Worm (Caenorhabditis elegans) whole organism, L4 larva: ENCODE measurements around the gene T05A7.6.

ENCODE experiments used
- Y105C5A.15 ChIP-seq: fragments of 200-800 bp; sonication (Bioruptor generic); IDR thresholded peaks from 2 replicates; pipeline ENCODE4 v1.3.6; 2022; ENCODE audit warnings: missing genetic modification characterization, missing compliant biosample characterization
- Y5F2A.4 ChIP-seq: fragments of 200-800 bp; sonication (Bioruptor generic); optimal IDR thresholded peaks from 2 replicates; lab custom pipeline; 2018; ENCODE audit warnings: mild to moderate bottlenecking, missing genetic modification characterization, missing compliant biosample characterization
- ZK546.5 ChIP-seq, 2 experiments: sonication (generic microtip); optimal IDR thresholded peaks; 2 replicates each; lab custom pipeline; 2017; ENCODE audit warnings: missing biosample characterization in 2 of 2, missing genetic modification characterization in 2 of 2
- ceh-28 ChIP-seq: fragments of 150-350 bp; optimal IDR thresholded peaks from 2 replicates; lab custom pipeline; 2014; ENCODE audit warnings: missing biosample characterization, missing genetic modification reagents, missing genetic modification characterization
- ceh-32 ChIP-seq: sonication (generic microtip); optimal IDR thresholded peaks from 2 replicates; lab custom pipeline; 2016; ENCODE audit warnings: mild to moderate bottlenecking, missing genetic modification characterization, missing compliant biosample characterization; ENCODE audit not compliant: poor library complexity
- ceh-44 ChIP-seq: fragments of 200-800 bp; sonication (Bioruptor generic); IDR thresholded peaks from 2 replicates; pipeline ENCODE4 v1.3.6; 2022; ENCODE audit warnings: missing genetic modification reagents, missing genetic modification characterization, missing compliant biosample characterization
- ceh-82 ChIP-seq: sonication (generic microtip); optimal IDR thresholded peaks from 2 replicates; lab custom pipeline; 2017; ENCODE audit warnings: missing biosample characterization, missing genetic modification characterization
- cey-2 ChIP-seq: sonication (generic microtip); optimal IDR thresholded peaks from 3 replicates; lab custom pipeline; 2017; ENCODE audit warnings: missing genetic modification characterization, mild to moderate bottlenecking, missing compliant biosample characterization, antibody characterized with exemption, borderline replicate concordance; ENCODE audit not compliant: insufficient read depth
- daf-8 ChIP-seq: fragments of 200-800 bp; sonication (Bioruptor generic); IDR thresholded peaks from 2 replicates; pipeline ENCODE4 v1.3.6; 2022; ENCODE audit warnings: missing genetic modification characterization, missing compliant biosample characterization
- dmd-6 ChIP-seq: fragments of 200-800 bp; sonication (Bioruptor generic); IDR thresholded peaks from 2 replicates; pipeline ENCODE4 v1.3.6; 2022; ENCODE audit warnings: missing genetic modification reagents, missing genetic modification characterization, missing compliant biosample characterization
- dmd-9 ChIP-seq: fragments of 200-800 bp; sonication (Bioruptor generic); IDR thresholded peaks from 2 replicates; pipeline ENCODE4 v1.3.6; 2022; ENCODE audit warnings: missing genetic modification reagents, missing genetic modification characterization, missing compliant biosample characterization
- dve-1 ChIP-seq: sonication (generic microtip); optimal IDR thresholded peaks from 2 replicates; lab custom pipeline; 2017; ENCODE audit warnings: antibody characterized with exemption, mild to moderate bottlenecking, missing genetic modification characterization, missing compliant biosample characterization; ENCODE audit not compliant: insufficient read depth
- fkh-10 ChIP-seq: fragments of 150-350 bp; optimal IDR thresholded peaks from 2 replicates; lab custom pipeline; 2014; ENCODE audit warnings: missing biosample characterization, missing genetic modification reagents, missing genetic modification characterization
- gei-8 ChIP-seq: fragments of 200-800 bp; sonication (Bioruptor generic); optimal IDR thresholded peaks from 2 replicates; lab custom pipeline; 2018; ENCODE audit warnings: mild to moderate bottlenecking, missing genetic modification characterization, missing compliant biosample characterization
- hlh-30 ChIP-seq: sonication (generic microtip); optimal IDR thresholded peaks from 2 replicates; lab custom pipeline; 2017; ENCODE audit warnings: antibody characterized with exemption, mild to moderate bottlenecking, missing genetic modification characterization, missing compliant biosample characterization; ENCODE audit not compliant: insufficient read depth
- hmg-1.1 ChIP-seq: fragments of 200-800 bp; sonication (Bioruptor generic); IDR thresholded peaks from 2 replicates; pipeline ENCODE4 v1.3.6; 2022; ENCODE audit warnings: missing genetic modification reagents, missing genetic modification characterization, missing compliant biosample characterization
- lin-1 ChIP-seq: fragments of 200-800 bp; sonication (Bioruptor generic); IDR thresholded peaks from 2 replicates; pipeline ENCODE4 v1.3.6; 2022; ENCODE audit warnings: missing genetic modification reagents, missing genetic modification characterization, missing compliant biosample characterization
- lin-15B ChIP-seq: fragments of 150-350 bp; sonication (generic microtip); optimal IDR thresholded peaks from 3 replicates; lab custom pipeline; 2014; ENCODE audit warnings: missing biosample characterization, missing genetic modification characterization
- lin-29 ChIP-seq: fragments of 200-800 bp; sonication (Bioruptor generic); IDR thresholded peaks from 2 replicates; pipeline ENCODE4 v1.3.6; 2022; ENCODE audit warnings: missing genetic modification reagents, missing genetic modification characterization, missing compliant biosample characterization
- lin-38 ChIP-seq: fragments of 200-800 bp; sonication (Bioruptor generic); IDR thresholded peaks from 2 replicates; pipeline ENCODE4 v1.3.6; 2022; ENCODE audit warnings: missing genetic modification reagents, missing genetic modification characterization, missing compliant biosample characterization
- lsy-2 ChIP-seq, 2 experiments: fragments of 150-350 bp in 1 of 2; sonication (generic microtip) in 1 of 2; optimal IDR thresholded peaks; 2 replicates each; lab custom pipeline; 2014 to 2017; ENCODE audit warnings: missing biosample characterization in 2 of 2, missing genetic modification characterization in 2 of 2
- madf-9 ChIP-seq: fragments of 200-800 bp; sonication (Bioruptor generic); conservative IDR thresholded peaks from 2 replicates; pipeline ENCODE4 v1.3.6; 2022; ENCODE audit warnings: missing genetic modification reagents, missing genetic modification characterization, missing compliant biosample characterization
- mxl-2 ChIP-seq: fragments of 200-800 bp; sonication (Bioruptor generic); conservative IDR thresholded peaks from 2 replicates; pipeline ENCODE4 v1.3.6; 2022; ENCODE audit warnings: missing genetic modification reagents, missing genetic modification characterization, missing compliant biosample characterization
- mxl-3 ChIP-seq: fragments of 200-800 bp; sonication (Bioruptor generic); optimal IDR thresholded peaks from 2 replicates; lab custom pipeline; 2018; ENCODE audit warnings: mild to moderate bottlenecking, missing genetic modification characterization, missing compliant biosample characterization
- nhr-111 ChIP-seq: fragments of 200-800 bp; sonication (Bioruptor generic); optimal IDR thresholded peaks from 2 replicates; lab custom pipeline; 2018; ENCODE audit warnings: mild to moderate bottlenecking, missing genetic modification characterization, missing compliant biosample characterization
- nhr-48 ChIP-seq: sonication (generic microtip); optimal IDR thresholded peaks from 2 replicates; lab custom pipeline; 2016; ENCODE audit warnings: mild to moderate bottlenecking, missing genetic modification characterization, missing compliant biosample characterization
- nhr-77 ChIP-seq: fragments of 150-350 bp; optimal IDR thresholded peaks from 2 replicates; lab custom pipeline; 2014; ENCODE audit warnings: missing biosample characterization, missing genetic modification characterization
- sdz-12 ChIP-seq: fragments of 200-800 bp; sonication (Bioruptor generic); optimal IDR thresholded peaks from 2 replicates; lab custom pipeline; 2018; ENCODE audit warnings: mild to moderate bottlenecking, missing genetic modification characterization, missing compliant biosample characterization
- set-16 ChIP-seq: fragments of 200-800 bp; sonication (Bioruptor generic); IDR thresholded peaks from 2 replicates; pipeline ENCODE4 v1.3.6; 2022; ENCODE audit warnings: missing genetic modification reagents, missing genetic modification characterization, missing compliant biosample characterization
- unc-62 ChIP-seq, 3 experiments: fragments of 150-350 bp in 1 of 3; sonication (generic microtip); optimal IDR thresholded peaks in 2 of 3; peaks in 1 of 3; 1 replicate in 1 of 3; 2 replicates in 2 of 3; lab custom pipeline; 2014 to 2017; ENCODE audit warnings: missing biosample characterization in 3 of 3, missing genetic modification characterization in 3 of 3, missing genetic modification reagents in 3 of 3, missing genotype in 1 of 3
- vab-7 ChIP-seq: fragments of 200-800 bp; sonication (Bioruptor generic); IDR thresholded peaks from 2 replicates; pipeline ENCODE4 v1.3.6; 2022; ENCODE audit warnings: missing genetic modification reagents, missing genetic modification characterization, missing compliant biosample characterization
- zfp-2 ChIP-seq: sonication (generic microtip); optimal IDR thresholded peaks from 2 replicates; lab custom pipeline; 2016; ENCODE audit warnings: mild to moderate bottlenecking, missing genetic modification characterization, missing compliant biosample characterization
- zip-2 ChIP-seq: fragments of 150-350 bp; optimal IDR thresholded peaks from 2 replicates; lab custom pipeline; 2014; ENCODE audit warnings: missing biosample characterization, missing genetic modification characterization
- ztf-7 ChIP-seq: fragments of 150-350 bp; optimal IDR thresholded peaks from 2 replicates; lab custom pipeline; 2014; ENCODE audit warnings: missing biosample characterization, missing genetic modification characterization

Gene T05A7.6

DNA sequence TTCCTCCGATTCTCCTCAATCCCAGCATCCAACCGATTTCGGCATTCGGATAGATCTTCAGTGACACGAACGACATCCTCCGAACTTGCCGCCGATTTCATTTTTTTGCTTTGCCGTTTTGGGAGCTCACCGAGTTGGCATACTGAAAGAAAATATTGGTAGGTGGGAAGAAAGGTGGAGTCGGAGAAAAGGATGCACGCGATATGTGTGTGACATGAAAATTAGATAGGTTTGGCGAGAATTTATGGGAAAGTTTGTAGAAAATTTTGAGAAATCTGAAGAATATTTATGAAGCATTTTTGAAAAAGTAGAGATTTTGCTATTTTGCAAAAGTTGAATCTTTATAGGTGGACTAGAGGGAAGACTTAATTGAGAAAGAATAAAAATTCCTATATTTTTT lies 33.4 kb downstream of the T05A7.6 start, which contains the start of gene che-10:
Gene che-10 (minus strand): TSS at position 101 of the 400 bp plus-strand sequence.
- no peak for TF ChIP-seq Y5F2A.4 (GFP tag; lab: Kevin White, UChicago)

DNA sequence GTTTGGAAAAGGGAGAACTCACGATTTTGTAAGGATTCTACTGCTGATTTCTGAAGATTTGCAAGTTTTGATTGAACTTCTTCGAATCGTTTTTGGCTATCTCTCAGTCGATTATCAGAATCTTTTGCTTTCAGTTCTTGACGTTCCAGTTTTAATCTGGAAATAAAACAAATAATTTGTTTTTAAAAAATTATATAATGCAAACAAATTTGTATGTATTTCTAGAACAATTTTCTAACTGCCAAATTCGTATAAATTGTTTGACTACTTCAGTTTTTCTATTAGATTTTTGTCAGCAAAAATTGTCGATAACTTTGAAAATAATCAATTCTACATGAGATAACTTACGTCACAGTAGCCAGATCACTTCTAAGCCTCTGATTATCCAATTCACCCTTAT lies 40.1 kb downstream of the T05A7.6 start:
- no peak for TF ChIP-seq nhr-111 (GFP tag; lab: Kevin White, UChicago)
- no peak for TF ChIP-seq hlh-30 (tag; lab: Kevin White, UChicago)
- TF ChIP-seq nhr-48 (tag; lab: Kevin White, UChicago) = no peak
- no peak for TF ChIP-seq nhr-77 (tag; lab: Kevin White, UChicago)
- no peak for TF ChIP-seq ceh-82 (tag; lab: Kevin White, UChicago)
- TF ChIP-seq madf-9 = no peak
- no peak for TF ChIP-seq dmd-9
- peak in 1 of 2 experiments; percentile 90 for TF ChIP-seq unc-62 (GFP tag; optimal IDR thresholded peaks at IDR 0.05 in 1 of 2; lab: Kevin White, UChicago)
- TF ChIP-seq unc-62 (tag; optimal IDR thresholded peaks at IDR 0.05; lab: Kevin White, UChicago) = no peak

DNA sequence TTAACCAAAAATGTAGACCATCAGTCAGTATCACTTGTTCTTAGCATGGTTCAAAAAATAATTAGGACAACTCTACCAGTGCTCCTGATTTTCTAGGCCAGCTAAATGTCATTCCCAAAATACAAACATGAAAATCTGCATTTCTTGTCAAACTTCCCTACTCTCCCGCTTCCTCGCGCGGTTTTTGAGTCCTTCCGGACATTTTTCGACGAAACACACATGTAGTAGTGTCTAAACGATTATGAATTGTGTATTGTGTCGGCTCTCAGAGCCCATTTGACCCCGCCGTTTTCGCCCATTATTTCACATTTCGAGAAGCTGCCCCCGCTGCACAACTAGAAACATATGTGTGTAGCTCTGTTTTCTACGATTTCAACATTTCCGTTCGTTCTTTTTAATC lies 45.0 kb downstream of the T05A7.6 start, which contains the start of gene F35D11.1:
Gene F35D11.1 (plus strand): TSS at position 301 of the 400 bp plus-strand sequence.
- TF ChIP-seq fkh-10 (no peak), gei-8 (GFP tag; lab: Kevin White, UChicago) (no peak), dmd-6 (GFP tag; lab: Robert Waterston, UW) (no peak)

DNA sequence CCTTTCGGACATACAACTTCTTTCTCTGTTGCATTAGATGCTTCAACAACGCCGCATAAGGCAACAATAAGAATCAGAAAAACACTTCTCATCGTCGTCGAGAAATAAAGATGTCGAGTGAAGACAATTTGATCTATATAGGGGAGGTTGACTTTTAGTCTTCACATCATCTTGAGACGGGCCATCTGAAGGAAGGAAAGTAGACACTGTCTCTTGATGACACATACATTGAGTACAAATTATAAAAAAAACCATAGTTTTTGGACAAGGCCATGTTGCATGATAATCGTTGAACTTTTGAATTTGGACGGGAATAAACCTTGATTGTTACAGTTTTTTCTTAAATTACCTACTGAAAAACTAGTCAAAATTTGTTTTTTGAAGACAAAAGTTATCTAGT lies 49.9 kb downstream of the T05A7.6 start, which contains the start of gene clec-139:
Gene clec-139 (minus strand): TSS at position 101 of the 400 bp plus-strand sequence.
- TF ChIP-seq zfp-2 (tag; lab: Kevin White, UChicago) (no peak), ZK546.5 (tag; optimal IDR thresholded peaks at IDR 0.05; lab: Kevin White, UChicago) (no peak), lin-15B (tag; lab: Kevin White, UChicago) (no peak), lsy-2 (tag; optimal IDR thresholded peaks at IDR 0.05; lab: Kevin White, UChicago) (no peak), zip-2 (no peak), mxl-3 (GFP tag; lab: Kevin White, UChicago) (no peak), unc-62 (GFP tag; optimal IDR thresholded peaks at IDR 0.05 in 1 of 2; lab: Kevin White, UChicago) (peak in 1 of 2 experiments; percentile 47), unc-62 (tag; optimal IDR thresholded peaks at IDR 0.05; lab: Kevin White, UChicago) (no peak)

DNA sequence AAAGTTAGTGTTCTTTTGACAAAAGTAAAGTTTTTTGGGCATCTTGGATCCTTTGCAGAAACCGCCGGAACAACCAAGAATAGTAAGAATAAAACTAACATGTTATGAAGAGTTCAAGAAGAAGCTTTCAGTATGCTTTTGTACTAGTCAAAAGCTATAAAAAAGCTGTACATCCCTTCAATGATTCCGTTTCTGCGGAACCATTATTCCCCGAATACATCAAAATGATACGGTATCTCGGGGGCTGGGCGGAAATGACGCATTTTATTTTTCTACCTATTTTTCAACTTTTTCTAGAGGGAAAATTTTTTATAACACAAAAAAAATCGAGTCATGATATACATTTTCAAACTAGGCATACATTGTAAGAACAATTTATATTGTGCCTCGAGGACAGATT lies 51.9 kb downstream of the T05A7.6 start, which contains the start of gene clec-138:
Gene clec-138 (minus strand): TSS at position 101 of the 400 bp plus-strand sequence.
- no peak for TF ChIP-seq mxl-2
- TF ChIP-seq Y105C5A.15 (GFP tag; lab: Robert Waterston, UW) = no peak
- no peak for TF ChIP-seq ztf-7 (tag; lab: Kevin White, UChicago)
- TF ChIP-seq lin-1 (GFP tag; lab: Robert Waterston, UW) = no peak
- TF ChIP-seq lin-29 (GFP tag; lab: Robert Waterston, UW) = no peak
- no peak for TF ChIP-seq sdz-12 (GFP tag; lab: Kevin White, UChicago)
- no peak for TF ChIP-seq daf-8
- TF ChIP-seq dve-1 (tag; lab: Kevin White, UChicago) = no peak
- TF ChIP-seq ceh-28 (tag; lab: Kevin White, UChicago) = no peak
- no peak for TF ChIP-seq lin-38 (GFP tag; lab: Robert Waterston, UW)
- no peak for TF ChIP-seq set-16 (GFP tag; lab: Robert Waterston, UW)
- no peak for TF ChIP-seq ceh-44 (GFP tag; lab: Robert Waterston, UW)
- TF ChIP-seq ceh-32 (tag; lab: Kevin White, UChicago) = no peak
- no peak for TF ChIP-seq cey-2 (tag; lab: Kevin White, UChicago)
- TF ChIP-seq vab-7 (GFP tag; lab: Robert Waterston, UW) = no peak
- TF ChIP-seq hmg-1.1 (GFP tag; lab: Robert Waterston, UW) = no peak
